Worm (Caenorhabditis elegans): ENCODE results near the gene mtm-9.

DNA sequence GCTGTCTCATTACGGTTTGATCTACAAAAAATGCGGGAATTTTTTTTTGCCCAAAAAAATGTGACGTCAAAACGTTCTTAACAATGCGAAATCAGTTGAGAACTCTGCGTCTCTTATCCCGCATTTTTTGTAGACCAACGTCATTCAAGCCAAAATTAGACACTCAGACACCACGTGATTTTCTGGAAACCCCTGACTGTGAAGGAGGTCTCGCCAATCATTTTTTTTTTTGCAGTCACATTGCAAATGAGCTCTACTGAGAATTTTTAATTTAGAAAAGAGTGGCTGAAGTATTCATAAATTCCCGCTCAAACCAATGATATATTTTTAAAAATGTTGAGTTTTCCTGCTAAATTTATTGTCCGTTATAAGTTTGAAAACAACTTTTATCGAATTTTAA, 24.9 kb upstream of the mtm-9 start:
- TF ChIP-seq fkh-10 (GFP tag; optimal IDR thresholded peaks at IDR 0.05) (no peak), C08G9.2 (tag; optimal IDR thresholded peaks at IDR 0.05) (no peak), hlh-13 (GFP tag; optimal IDR thresholded peaks at IDR 0.05) (no peak), unc-55 (GFP tag; optimal IDR thresholded peaks at IDR 0.05) (no peak), F13H6.1 (tag; optimal IDR thresholded peaks at IDR 0.05) (no peak), pag-3 (tag; optimal IDR thresholded peaks at IDR 0.05; ENCODE audit: borderline replicate concordance) (no peak), ceh-30 (tag; optimal IDR thresholded peaks at IDR 0.05) (no peak), tbx-2 (tag; optimal IDR thresholded peaks at IDR 0.05) (no peak), nhr-11 (tag; optimal IDR thresholded peaks at IDR 0.05) (no peak), fkh-6 (tag; optimal IDR thresholded peaks at IDR 0.05) (no peak)

Data from whole organism, late embryonic.